Worm (Caenorhabditis elegans) whole organism, L2 larva: ENCODE results near the gene taf-9.

ENCODE experiments used
- C34F6.9 ChIP-seq: fragments of 150-350 bp; optimal IDR thresholded peaks from 2 replicates; lab custom pipeline; 2014; ENCODE audit warnings: missing biosample characterization, missing genetic modification characterization
- alr-1 ChIP-seq: fragments of 150-350 bp; optimal IDR thresholded peaks from 2 replicates; lab custom pipeline; 2014; ENCODE audit warnings: missing biosample characterization, missing genetic modification characterization
- ama-1 ChIP-seq: fragments of 150-350 bp; optimal IDR thresholded peaks from 2 replicates; lab custom pipeline; 2018; ENCODE audit warnings: inconsistent platforms
- blmp-1 ChIP-seq: sonication (generic microtip); optimal IDR thresholded peaks from 2 replicates; lab custom pipeline; 2017; ENCODE audit warnings: missing genetic modification characterization, mild to moderate bottlenecking, missing compliant biosample characterization, antibody characterized with exemption, moderate library complexity; ENCODE audit not compliant: insufficient read depth
- ceh-16 ChIP-seq: fragments of 150-350 bp; optimal IDR thresholded peaks from 2 replicates; lab custom pipeline; 2014; ENCODE audit warnings: missing biosample characterization, missing genetic modification characterization
- ceh-82 ChIP-seq: fragments of 150-350 bp; optimal IDR thresholded peaks from 2 replicates; lab custom pipeline; 2014; ENCODE audit warnings: missing biosample characterization, missing genetic modification characterization
- crh-2 ChIP-seq: sonication (generic microtip); optimal IDR thresholded peaks from 2 replicates; lab custom pipeline; 2017; ENCODE audit warnings: missing biosample characterization, missing genetic modification characterization
- dmd-4 ChIP-seq: sonication (generic microtip); optimal IDR thresholded peaks from 2 replicates; lab custom pipeline; 2017; ENCODE audit warnings: missing biosample characterization, missing genetic modification characterization
- fos-1 ChIP-seq: fragments of 150-350 bp; optimal IDR thresholded peaks from 2 replicates; lab custom pipeline; 2014; ENCODE audit warnings: missing biosample characterization, missing genetic modification characterization
- lin-13 ChIP-seq: fragments of 150-350 bp; optimal IDR thresholded peaks from 2 replicates; lab custom pipeline; 2014; ENCODE audit warnings: missing biosample characterization, missing genetic modification reagents, missing genetic modification characterization
- lin-39 ChIP-seq: fragments of 150-350 bp; optimal IDR thresholded peaks from 2 replicates; lab custom pipeline; 2014; ENCODE audit warnings: missing biosample characterization, missing genetic modification reagents, missing genetic modification characterization
- lsy-2 ChIP-seq, 2 experiments: fragments of 150-350 bp in 1 of 2; sonication (generic microtip) in 1 of 2; optimal IDR thresholded peaks; 2 replicates each; lab custom pipeline; 2014 to 2017; ENCODE audit warnings: missing biosample characterization in 2 of 2, missing genetic modification characterization in 2 of 2
- mab-5 ChIP-seq: fragments of 150-350 bp; optimal IDR thresholded peaks from 2 replicates; lab custom pipeline; 2014; ENCODE audit warnings: missing biosample characterization, missing genetic modification characterization
- mbf-1 ChIP-seq: sonication (generic microtip); optimal IDR thresholded peaks from 2 replicates; lab custom pipeline; 2017; ENCODE audit warnings: missing biosample characterization, missing genetic modification characterization
- mdl-1 ChIP-seq, 2 experiments: fragments of 150-350 bp in 1 of 2; sonication (generic microtip) in 1 of 2; optimal IDR thresholded peaks; 2 replicates each; lab custom pipeline; 2017; ENCODE audit warnings: missing biosample characterization in 2 of 2, missing genetic modification characterization in 2 of 2
- nhr-10 ChIP-seq: sonication (generic microtip); optimal IDR thresholded peaks from 2 replicates; lab custom pipeline; 2017; ENCODE audit warnings: missing biosample characterization, missing genetic modification characterization
- nhr-11 ChIP-seq: fragments of 150-350 bp; optimal IDR thresholded peaks from 2 replicates; lab custom pipeline; 2014; ENCODE audit warnings: missing biosample characterization, missing genetic modification characterization
- nhr-12 ChIP-seq: fragments of 150-350 bp; optimal IDR thresholded peaks from 2 replicates; lab custom pipeline; 2014; ENCODE audit warnings: missing biosample characterization, missing genetic modification characterization
- nhr-23 ChIP-seq: fragments of 150-350 bp; optimal IDR thresholded peaks from 2 replicates; lab custom pipeline; 2014; ENCODE audit warnings: missing biosample characterization, missing genetic modification reagents, missing genetic modification characterization
- nhr-6 ChIP-seq: fragments of 150-350 bp; optimal IDR thresholded peaks from 2 replicates; lab custom pipeline; 2014; ENCODE audit warnings: missing biosample characterization, missing genetic modification characterization
- nhr-77 ChIP-seq: fragments of 150-350 bp; optimal IDR thresholded peaks from 2 replicates; lab custom pipeline; 2014; ENCODE audit warnings: missing biosample characterization, missing genetic modification characterization
- peb-1 ChIP-seq: fragments of 150-350 bp; optimal IDR thresholded peaks from 2 replicates; lab custom pipeline; 2014; ENCODE audit warnings: missing biosample characterization, missing genetic modification characterization
- skn-1 ChIP-seq: sonication (generic microtip); optimal IDR thresholded peaks from 2 replicates; lab custom pipeline; 2017; ENCODE audit warnings: missing biosample characterization, missing genetic modification characterization
- sma-9 ChIP-seq, 2 experiments: fragments of 150-350 bp in 1 of 2; sonication (generic microtip) in 1 of 2; optimal IDR thresholded peaks; 2 replicates each; lab custom pipeline; 2014 to 2016; ENCODE audit warnings: missing genetic modification characterization in 2 of 2, mild to moderate bottlenecking in 1 of 2, missing biosample characterization in 1 of 2, missing compliant biosample characterization in 1 of 2, missing genetic modification reagents in 1 of 2, moderate library complexity in 1 of 2
- unc-55 ChIP-seq: fragments of 150-350 bp; sonication (generic microtip); optimal IDR thresholded peaks from 3 replicates; lab custom pipeline; 2014; ENCODE audit warnings: missing biosample characterization, missing genetic modification reagents, missing genetic modification characterization
- unc-62 ChIP-seq: fragments of 150-350 bp; optimal IDR thresholded peaks from 2 replicates; lab custom pipeline; 2014; ENCODE audit warnings: missing biosample characterization, missing genetic modification reagents, missing genetic modification characterization
- zag-1 ChIP-seq: fragments of 150-350 bp; optimal IDR thresholded peaks from 2 replicates; lab custom pipeline; 2014; ENCODE audit warnings: missing biosample characterization, missing genetic modification characterization
- ztf-11 ChIP-seq: sonication (generic microtip); optimal IDR thresholded peaks from 2 replicates; lab custom pipeline; 2017; ENCODE audit warnings: missing biosample characterization, missing genetic modification characterization
- ztf-4 ChIP-seq: fragments of 150-350 bp; optimal IDR thresholded peaks from 2 replicates; lab custom pipeline; 2014; ENCODE audit warnings: missing biosample characterization, missing genetic modification characterization

taf-9 gene

DNA sequence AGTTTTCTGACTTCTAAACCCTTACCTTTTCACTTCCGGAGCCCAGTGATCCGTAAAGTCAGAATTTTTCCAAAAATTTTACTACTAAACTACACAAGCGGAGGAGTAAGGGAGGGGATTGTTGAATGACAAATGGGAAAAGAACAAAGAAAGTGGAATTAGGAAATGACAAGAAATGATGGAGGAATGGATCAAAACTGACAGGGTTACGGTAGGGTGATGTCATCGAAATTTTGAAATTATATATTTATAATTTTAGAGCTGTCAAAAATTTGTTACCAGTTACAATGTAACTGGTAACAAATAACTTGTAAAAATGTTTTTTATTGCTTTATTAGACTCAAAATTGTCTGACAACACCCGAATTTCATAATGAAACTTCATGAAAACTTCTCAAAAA lies 42.3 kb downstream of the taf-9 start:
- no peak for TF ChIP-seq nhr-77 (tag; lab: Kevin White, UChicago)
- TF ChIP-seq mab-5, result peak; percentile 65
- peak; percentile 52 for TF ChIP-seq unc-55
- TF ChIP-seq lsy-2 (tag; optimal IDR thresholded peaks at IDR 0.05; lab: Kevin White, UChicago), result peak in 1 of 2 experiments; percentile 46
- TF ChIP-seq fos-1 (tag; lab: Kevin White, UChicago), result no peak
- TF ChIP-seq, all 48 proteins: peak for 3

DNA sequence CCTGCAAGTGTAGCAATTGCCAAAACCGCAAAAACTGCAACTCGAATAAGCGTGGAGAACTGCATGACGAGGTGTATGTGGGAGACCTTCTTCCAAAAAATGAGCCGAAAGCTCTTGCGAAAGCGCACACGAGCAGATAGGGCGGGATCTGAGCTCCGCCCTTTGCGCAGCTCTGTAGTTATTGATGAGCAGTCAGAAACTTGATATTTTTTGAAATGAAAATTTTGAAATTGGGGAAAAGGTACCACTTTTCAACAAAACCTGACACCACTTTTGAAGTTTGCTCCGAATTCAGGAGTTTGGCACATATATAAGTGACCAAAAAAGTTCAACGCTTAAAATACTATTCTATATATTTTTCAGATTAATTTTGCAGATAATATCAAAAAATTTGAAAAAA lies 43.7 kb downstream of the taf-9 start, which contains the start of gene flp-15:
Gene flp-15, minus strand, starts transcription at position 101 of the 400 bp plus-strand sequence.
- TF ChIP-seq nhr-12 (tag; lab: Kevin White, UChicago) (no peak), dmd-4 (no peak), C34F6.9 (no peak), nhr-23 (tag; lab: Kevin White, UChicago) (no peak), lin-13 (no peak), blmp-1 (no peak), nhr-10 (tag; lab: Kevin White, UChicago) (no peak), lin-39 (tag; lab: Kevin White, UChicago) (no peak), ztf-11 (no peak), peb-1 (no peak), sma-9 (GFP tag; optimal IDR thresholded peaks at IDR 0.05; lab: Kevin White, UChicago) (no peak), sma-9 (tag; optimal IDR thresholded peaks at IDR 0.05; lab: Kevin White, UChicago) (no peak), mbf-1 (no peak), zag-1 (tag; lab: Kevin White, UChicago) (no peak), ceh-16 (tag; lab: Kevin White, UChicago) (no peak), nhr-6 (tag; lab: Kevin White, UChicago) (no peak), ztf-4 (tag; lab: Kevin White, UChicago) (no peak), alr-1 (tag; lab: Kevin White, UChicago) (no peak)

DNA sequence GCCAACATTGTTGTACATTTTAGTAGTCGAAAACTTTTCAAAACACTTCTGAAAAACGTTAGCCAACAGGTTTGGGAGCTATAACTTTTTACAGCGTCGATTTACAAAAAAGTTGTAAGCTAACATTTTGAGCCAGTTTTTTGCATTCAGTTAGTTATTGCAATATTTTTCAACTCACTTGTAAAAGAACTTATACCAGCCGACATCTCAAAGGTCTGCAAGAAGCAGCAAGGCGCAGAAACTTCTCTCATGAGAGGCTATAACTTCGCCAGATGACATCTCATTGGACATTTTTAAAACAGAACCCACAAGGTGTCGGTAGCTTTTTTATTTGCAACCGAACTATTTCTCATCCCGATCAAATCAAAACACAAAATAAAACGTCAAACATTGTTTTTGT lies 45.4 kb downstream of the taf-9 start:
- no peak for TF ChIP-seq ceh-16 (tag; lab: Kevin White, UChicago)
- no peak for TF ChIP-seq zag-1 (tag; lab: Kevin White, UChicago)
- no peak for TF ChIP-seq ceh-82 (tag; lab: Kevin White, UChicago)
- TF ChIP-seq dmd-4, result no peak
- no peak for TF ChIP-seq ama-1 (lab: Kevin White, UChicago)
- TF ChIP-seq ztf-11, result no peak
- TF ChIP-seq blmp-1, result no peak
- no peak for TF ChIP-seq mdl-1 (tag; optimal IDR thresholded peaks at IDR 0.05; lab: Kevin White, UChicago)
- no peak for TF ChIP-seq mbf-1
- TF ChIP-seq, all 48 proteins: peak for 0

DNA sequence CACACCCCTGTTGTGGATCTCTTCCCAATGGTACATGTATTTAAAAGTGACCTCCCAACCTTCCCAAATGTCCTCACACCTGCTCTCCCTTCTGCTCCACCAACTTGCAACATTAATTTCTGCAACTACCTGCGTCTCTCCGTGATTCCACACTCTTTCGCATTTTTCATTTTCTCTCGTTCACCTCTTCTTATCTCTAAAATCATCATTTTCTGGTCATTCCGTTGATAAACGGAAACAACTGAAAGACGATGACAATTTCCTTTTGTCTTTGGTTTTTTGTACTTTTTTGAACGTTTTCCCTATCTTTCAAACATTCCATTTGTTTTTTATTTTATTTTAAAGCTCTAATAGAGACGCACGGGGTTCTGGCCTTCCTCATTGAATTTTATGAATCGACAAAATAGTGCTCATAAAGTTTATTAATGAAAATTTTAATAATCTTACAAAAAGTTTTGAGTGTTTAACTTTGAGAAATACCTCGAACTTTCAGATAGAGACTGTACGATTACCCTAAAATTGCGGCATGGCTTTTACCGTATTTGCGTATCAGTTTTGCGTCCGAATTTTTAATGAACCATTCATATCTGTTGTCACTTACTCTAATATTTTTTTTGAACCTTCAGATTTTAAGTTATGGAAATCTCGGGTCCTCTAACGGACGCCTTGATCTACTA lies 48.7 kb downstream of the taf-9 start, which contains the start of gene aqp-11:
Gene aqp-11, plus strand, starts transcription at position 627 of the 677 bp plus-strand sequence.
- TF ChIP-seq crh-2 (peak; percentile 9), nhr-11 (no peak), nhr-10 (tag; lab: Kevin White, UChicago) (no peak), zag-1 (tag; lab: Kevin White, UChicago) (no peak), unc-62 (GFP tag; lab: Kevin White, UChicago) (no peak), unc-55 (no peak), skn-1 (tag; lab: Kevin White, UChicago) (peak; percentile 98), fos-1 (tag; lab: Kevin White, UChicago) (peak; percentile 95)
- TF ChIP-seq, all 48 proteins: peak for 3
